Worm (Caenorhabditis elegans): ENCODE measurements around the gene arrd-8.

The arrd-8 gene

DNA sequence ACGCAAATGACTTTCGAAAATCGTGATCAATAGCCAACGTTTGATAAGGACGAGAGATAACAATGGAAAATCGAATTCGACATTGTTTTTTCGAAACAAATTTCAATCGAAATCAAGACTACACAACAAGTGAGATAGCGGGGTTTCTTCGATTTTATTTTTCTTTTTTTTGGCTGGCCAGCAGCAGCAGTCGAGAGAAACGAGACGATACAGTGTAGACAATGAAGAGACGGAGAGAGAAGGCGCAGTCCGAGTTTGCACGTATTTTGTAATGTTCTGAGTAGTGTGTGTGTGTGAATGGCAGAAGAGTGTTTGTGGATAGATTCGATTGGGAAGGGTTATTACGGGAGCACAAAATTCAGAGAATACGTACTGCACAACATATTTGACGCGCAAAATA lies 24.7 kb upstream of the arrd-8 start (continued):
- TF ChIP-seq C04F5.9 (tag; optimal IDR thresholded peaks at IDR 0.05) (no peak), hlh-4 (tag; optimal IDR thresholded peaks at IDR 0.05) (no peak), swsn-7 (tag; optimal IDR thresholded peaks at IDR 0.05) (peak; percentile 48), ets-5 (GFP tag; IDR thresholded peaks at IDR 0.05) (no peak), nhr-47 (tag; optimal IDR thresholded peaks at IDR 0.05) (peak; percentile 61), snu-23 (GFP tag; optimal IDR thresholded peaks at IDR 0.05) (peak; percentile 80), nhr-12 (tag; optimal IDR thresholded peaks at IDR 0.05) (no peak), Y116A8C.19 (tag; optimal IDR thresholded peaks at IDR 0.05; ENCODE audit: borderline replicate concordance) (no peak), blmp-1 (tag; optimal IDR thresholded peaks at IDR 0.05) (peak; percentile 83), lin-35 (GFP tag; optimal IDR thresholded peaks at IDR 0.05) (peak; percentile 56 to 68), sox-4 (tag; optimal IDR thresholded peaks at IDR 0.05) (no peak), rnt-1 (tag; optimal IDR thresholded peaks at IDR 0.05) (no peak), grh-1 (GFP tag; IDR thresholded peaks at IDR 0.05) (no peak), unc-30 (tag; optimal IDR thresholded peaks at IDR 0.05) (no peak), sup-37 (GFP tag; optimal IDR thresholded peaks at IDR 0.05) (no peak), nhr-90 (tag; optimal IDR thresholded peaks at IDR 0.05; ENCODE audit: poor library complexity) (peak; percentile 54), fos-1 (tag; optimal IDR thresholded peaks at IDR 0.05) (no peak), hlh-17 (GFP tag; optimal IDR thresholded peaks at IDR 0.05; ENCODE audit: borderline replicate concordance) (no peak), pax-3 (tag; optimal IDR thresholded peaks at IDR 0.05) (no peak), sptf-1 (tag; optimal IDR thresholded peaks at IDR 0.05) (no peak), ztf-11 (tag; optimal IDR thresholded peaks at IDR 0.05) (no peak), unc-98 (GFP tag; IDR thresholded peaks at IDR 0.05) (no peak), tlp-1 (tag; optimal IDR thresholded peaks at IDR 0.05) (no peak), ceh-88 (GFP tag; IDR thresholded peaks at IDR 0.05) (no peak), unc-86 (tag; optimal IDR thresholded peaks at IDR 0.05) (no peak), isw-1 (GFP tag; IDR thresholded peaks at IDR 0.05) (no peak), nhr-85 (tag) (peak; percentile 73), aha-1 (tag; optimal IDR thresholded peaks at IDR 0.05) (peak; percentile 80), jun-1 (tag; optimal IDR thresholded peaks at IDR 0.05) (no peak), mdl-1 (tag; optimal IDR thresholded peaks at IDR 0.05) (peak in 1 of 2 experiments; percentile 33), ceh-82 (tag; optimal IDR thresholded peaks at IDR 0.05) (peak in 1 of 3 experiments; percentile 54), F16B12.6 (tag; optimal IDR thresholded peaks at IDR 0.05) (peak; percentile 36), lin-14 (GFP tag; optimal IDR thresholded peaks at IDR 0.05) (no peak), efl-1 (optimal IDR thresholded peaks at IDR 0.05) (peak; percentile 43 to 56), efl-1 (GFP tag; optimal IDR thresholded peaks at IDR 0.05 in 1 of 2) (peak; percentile 10 to 13), egl-13 (tag; optimal IDR thresholded peaks at IDR 0.05) (no peak), tbx-2 (tag; optimal IDR thresholded peaks at IDR 0.05) (peak; percentile 40), nhr-77 (tag; optimal IDR thresholded peaks at IDR 0.05) (peak; percentile 20), snpc-4 (tag; optimal IDR thresholded peaks at IDR 0.05) (peak; percentile 1), fkh-10 (GFP tag; optimal IDR thresholded peaks at IDR 0.05) (no peak)

DNA sequence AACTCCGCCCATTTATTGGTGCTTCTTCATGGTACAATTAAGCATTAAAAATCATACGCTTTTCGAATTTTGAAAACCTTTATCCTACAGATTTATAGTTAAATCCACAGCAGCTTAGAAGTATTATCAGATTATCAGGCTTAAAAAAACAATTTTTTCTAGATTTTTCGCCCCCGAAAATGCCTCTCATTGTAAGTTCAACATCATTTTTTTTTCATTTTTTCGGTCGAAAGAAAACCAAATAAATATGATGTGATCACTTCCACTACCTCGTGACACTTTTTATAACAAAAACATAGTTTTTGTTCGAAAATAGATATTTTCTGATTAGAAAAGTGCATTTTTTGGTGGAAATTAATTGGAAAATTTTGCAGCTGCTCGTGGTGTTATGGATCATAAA lies 23.8 kb upstream of the arrd-8 start:
- TF ChIP-seq dsc-1 (tag; optimal IDR thresholded peaks at IDR 0.05) (peak; percentile 33), C34B4.2 (tag; optimal IDR thresholded peaks at IDR 0.05) (no peak), nhr-71 (tag; optimal IDR thresholded peaks at IDR 0.05) (peak; percentile 1), efl-1 (optimal IDR thresholded peaks at IDR 0.05) (no peak), efl-1 (GFP tag; optimal IDR thresholded peaks at IDR 0.05 in 1 of 2) (peak in 1 of 2 experiments; percentile 5)

Data from whole organism, L1 larva.